Worm (Caenorhabditis elegans) whole organism, L1 larva: Measurements from ENCODE around the gene F09E5.12.

Source experiments
- F16B12.6 ChIP-seq: fragments of 150-350 bp; optimal IDR thresholded peaks from 2 replicates; lab custom pipeline; 2014; ENCODE audit warnings: missing biosample characterization, missing genetic modification characterization
- ceh-90 ChIP-seq: sonication (generic microtip); optimal IDR thresholded peaks from 2 replicates; lab custom pipeline; 2016; ENCODE audit warnings: missing genetic modification characterization, missing compliant biosample characterization
- dpl-1 ChIP-seq, 3 experiments: fragments of 150-350 bp in 2 of 3; sonication (generic microtip) in 1 of 3; optimal IDR thresholded peaks; 2 replicates each; lab custom pipeline; 2014 to 2017; ENCODE audit warnings: missing biosample characterization in 3 of 3, missing genetic modification characterization in 3 of 3, missing genetic modification reagents in 3 of 3
- irx-1 ChIP-seq: sonication (generic microtip); optimal IDR thresholded peaks from 2 replicates; lab custom pipeline; 2016; ENCODE audit warnings: missing genetic modification characterization, missing compliant biosample characterization
- lsy-2 ChIP-seq, 2 experiments: fragments of 150-350 bp; optimal IDR thresholded peaks; 2 replicates each; lab custom pipeline; 2014; ENCODE audit warnings: missing biosample characterization in 2 of 2, missing genetic modification characterization in 2 of 2
- nhr-71 ChIP-seq: sonication (generic microtip); optimal IDR thresholded peaks from 2 replicates; lab custom pipeline; 2016; ENCODE audit warnings: mild to moderate bottlenecking, missing genetic modification characterization, moderate library complexity, missing compliant biosample characterization
- snpc-4 ChIP-seq: fragments of 150-350 bp; optimal IDR thresholded peaks from 2 replicates; lab custom pipeline; 2014; ENCODE audit warnings: missing biosample characterization, missing genetic modification characterization
- unc-62 ChIP-seq: fragments of 150-350 bp; optimal IDR thresholded peaks from 2 replicates; lab custom pipeline; 2014; ENCODE audit warnings: missing biosample characterization, missing genetic modification reagents, missing genetic modification characterization
- unc-98 ChIP-seq: fragments of 200-800 bp; sonication (Bioruptor generic); IDR thresholded peaks from 2 replicates; pipeline ENCODE4 v1.3.6; 2022; ENCODE audit warnings: missing genetic modification characterization, missing compliant biosample characterization
- zag-1 ChIP-seq: fragments of 150-350 bp; optimal IDR thresholded peaks from 2 replicates; lab custom pipeline; 2014; ENCODE audit warnings: missing biosample characterization, missing genetic modification characterization
- ztf-11 ChIP-seq, 2 experiments: sonication (generic microtip); optimal IDR thresholded peaks; 2 replicates each; lab custom pipeline; 2016 to 2017; ENCODE audit warnings: missing genetic modification characterization in 2 of 2, missing biosample characterization in 1 of 2, missing compliant biosample characterization in 1 of 2
- ztf-4 ChIP-seq: fragments of 150-350 bp; optimal IDR thresholded peaks from 2 replicates; lab custom pipeline; 2014; ENCODE audit warnings: missing biosample characterization, missing genetic modification characterization

DNA sequence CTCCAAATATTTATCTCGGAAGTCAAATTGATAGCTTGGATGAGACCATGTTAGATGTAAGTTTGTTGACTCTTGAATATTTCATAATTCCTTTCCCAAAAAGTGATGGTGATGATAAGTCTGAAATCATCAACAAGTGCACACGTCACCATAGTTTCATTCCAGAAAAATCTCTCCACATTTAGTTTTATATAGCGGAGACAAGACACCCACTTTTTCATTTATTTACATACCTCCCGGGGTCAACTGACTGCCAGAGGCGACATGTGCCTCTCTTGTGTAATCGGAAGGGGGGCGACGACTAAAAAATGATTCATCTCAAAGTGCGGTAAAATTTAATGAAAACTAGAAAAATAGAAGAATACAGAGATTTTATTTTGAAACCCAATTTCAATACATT, 32.2 kb downstream of the F09E5.12 start:
- TF ChIP-seq ztf-11 (tag; optimal IDR thresholded peaks at IDR 0.05; lab: Kevin White, UChicago) (no peak), unc-98 (GFP tag; lab: Robert Waterston, UW) (no peak), nhr-71 (peak; percentile 65), dpl-1 (GFP tag; optimal IDR thresholded peaks at IDR 0.05; lab: Kevin White, UChicago) (peak in 1 of 3 experiments; percentile 15), lsy-2 (tag; optimal IDR thresholded peaks at IDR 0.05; lab: Kevin White, UChicago) (peak in 1 of 2 experiments; percentile 51), F16B12.6 (no peak), snpc-4 (tag; lab: Kevin White, UChicago) (no peak), irx-1 (no peak), zag-1 (no peak), ztf-4 (tag; lab: Kevin White, UChicago) (no peak), unc-62 (no peak), ceh-90 (no peak)
